Fruit fly (Drosophila melanogaster): ENCODE results near the gene CG12730.
A peak's percentile ranks its signal among the peaks of the same experiment; 100 is the strongest.

CG12730 gene

DNA sequence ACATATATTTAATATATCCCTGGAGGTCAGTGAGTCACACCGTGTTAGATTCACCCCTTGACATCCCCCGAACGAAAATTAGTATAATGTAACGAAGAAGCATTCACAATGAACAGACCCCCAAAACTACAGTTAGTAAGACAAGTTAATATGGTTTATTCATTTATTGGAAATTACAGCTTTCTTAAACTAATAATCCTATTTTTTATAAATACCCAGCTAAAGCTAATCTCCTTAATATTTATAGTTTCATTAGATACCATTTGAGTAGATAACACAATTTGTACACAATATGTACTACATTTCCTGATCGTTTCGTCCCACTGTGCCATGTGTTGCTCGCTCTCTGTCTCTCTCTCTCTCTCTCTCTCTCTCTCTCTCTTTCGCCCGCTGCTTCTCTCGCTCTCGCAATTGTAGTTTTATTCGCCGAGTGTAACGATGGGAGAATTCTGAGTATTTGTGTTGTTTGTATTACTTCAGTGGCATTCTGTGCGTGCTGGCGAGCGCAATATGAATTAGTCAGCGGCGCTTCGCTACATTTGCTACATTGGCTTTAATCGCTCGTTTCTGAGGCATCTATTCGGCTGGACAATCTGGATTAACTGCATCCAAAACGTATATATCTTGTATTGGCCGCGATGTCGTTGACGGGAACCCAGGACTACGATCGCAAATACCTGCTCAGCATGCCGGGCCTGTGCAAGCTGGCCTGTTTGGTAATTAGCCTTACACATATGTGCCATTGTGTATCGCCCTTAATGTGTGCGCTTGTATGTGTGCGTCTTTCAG is 569 bp downstream of the CG12730 start (continued):
- peak; percentile 48 for TF ChIP-seq CoRest (tag; optimal IDR thresholded peaks at IDR 0.05)
- no peak; the same call in 1 of the 2 replicates for TF ChIP-seq Awh (GFP tag; IDR thresholded peaks at IDR 0.05)
- TF ChIP-seq gro (GFP tag; optimal IDR thresholded peaks at IDR 0.05): peak; percentile 20
- TF ChIP-seq CG7987 (GFP tag; optimal IDR thresholded peaks at IDR 0.05): peak; percentile 23
- peak; percentile 42 for TF ChIP-seq CG18619 (GFP tag; optimal IDR thresholded peaks at IDR 0.05)
- TF ChIP-seq dmrt11E (tag; optimal IDR thresholded peaks at IDR 0.05): peak; percentile 17
- no peak for TF ChIP-seq CG2875 (GFP tag; optimal IDR thresholded peaks at IDR 0.05)
- no peak for TF ChIP-seq ken (GFP tag; IDR thresholded peaks at IDR 0.05)
- no peak for TF ChIP-seq shn (GFP tag; optimal IDR thresholded peaks at IDR 0.05)
- no peak for TF ChIP-seq amos (GFP tag; IDR thresholded peaks at IDR 0.05; ENCODE audit: partially characterized antibody)
- TF ChIP-seq Nf-YC (tag; optimal IDR thresholded peaks at IDR 0.05): peak; percentile 52
- TF ChIP-seq tup (GFP tag; optimal IDR thresholded peaks at IDR 0.05): no peak
- 0 out of 3 replicates have a peak, but pooled peaks have one; percentile 24 for TF ChIP-seq Doc3 (GFP tag; IDR thresholded peaks at IDR 0.05; ENCODE audit: partially characterized antibody)
- no peak for TF ChIP-seq CG10321 (GFP tag; IDR thresholded peaks at IDR 0.05)
- no peak for TF ChIP-seq CG7786 (GFP tag; optimal IDR thresholded peaks at IDR 0.05)
- TF ChIP-seq twi (tag; optimal IDR thresholded peaks at IDR 0.05): peak; percentile 48
- TF ChIP-seq CG8359 (GFP tag; optimal IDR thresholded peaks at IDR 0.05; ENCODE audit: borderline replicate concordance): peak; percentile 17
- peak; percentile 16 for TF ChIP-seq CG12744 (GFP tag; optimal IDR thresholded peaks at IDR 0.05)
- no peak for TF ChIP-seq disco-r (GFP tag; optimal IDR thresholded peaks at IDR 0.05)
- TF ChIP-seq CG4424 (GFP tag; optimal IDR thresholded peaks at IDR 0.05): peak; percentile 54
- TF ChIP-seq Ravus (GFP tag; IDR thresholded peaks at IDR 0.05): peak; percentile 47; the same call in 1 of the 2 replicates
- no peak for TF ChIP-seq Mad (GFP tag; optimal IDR thresholded peaks at IDR 0.05)
- peak; percentile 26 for TF ChIP-seq cwo (GFP tag; optimal IDR thresholded peaks at IDR 0.05)
- TF ChIP-seq phol (tag; optimal IDR thresholded peaks at IDR 0.05): peak; percentile 35
- no peak for TF ChIP-seq CG3065 (GFP tag; optimal IDR thresholded peaks at IDR 0.05)
- peak; percentile 53 for TF ChIP-seq zen (tag; optimal IDR thresholded peaks at IDR 0.05)
- TF ChIP-seq Dfd (GFP tag; optimal IDR thresholded peaks at IDR 0.05): no peak
- peak; percentile 86 for TF ChIP-seq CG1832 (GFP tag; optimal IDR thresholded peaks at IDR 0.05)
- peak; percentile 54 for TF ChIP-seq CG15269 (tag; optimal IDR thresholded peaks at IDR 0.05)
- TF ChIP-seq Six4 (GFP tag; optimal IDR thresholded peaks at IDR 0.05): no peak
- no peak for TF ChIP-seq ara (GFP tag; IDR thresholded peaks at IDR 0.05)
- peak; percentile 23; the same call in 1 of the 3 replicates for TF ChIP-seq HLH4C (GFP tag; IDR thresholded peaks at IDR 0.05; ENCODE audit: partially characterized antibody)
- no peak for TF ChIP-seq CG8281 (tag; optimal IDR thresholded peaks at IDR 0.05)
- peak; percentile 39 for TF ChIP-seq odd (GFP tag; optimal IDR thresholded peaks at IDR 0.05)
- no peak for TF ChIP-seq schlank (tag; optimal IDR thresholded peaks at IDR 0.05)
- TF ChIP-seq CG10431 (GFP tag; optimal IDR thresholded peaks at IDR 0.05): peak; percentile 4
- TF ChIP-seq CG9437 (GFP tag; optimal IDR thresholded peaks at IDR 0.05): peak; percentile 65
- peak; percentile 36 for TF ChIP-seq CG8924 (tag; optimal IDR thresholded peaks at IDR 0.05)
- peak; percentile 11 for TF ChIP-seq nmo (GFP tag; optimal IDR thresholded peaks at IDR 0.05)
- TF ChIP-seq kni (GFP tag; optimal IDR thresholded peaks at IDR 0.05): peak; percentile 44
- peak; percentile 33 for TF ChIP-seq CG15514 (GFP tag; optimal IDR thresholded peaks at IDR 0.05)
- TF ChIP-seq Dll (GFP tag; IDR thresholded peaks at IDR 0.05; ENCODE audit: partially characterized antibody): peak; percentile 42; the same call in 1 of the 4 replicates
- TF ChIP-seq CG12659 (GFP tag; optimal IDR thresholded peaks at IDR 0.05): peak; percentile 51
- peak; percentile 29; the same call in 1 of the 2 replicates for TF ChIP-seq HLH3B (GFP tag; IDR thresholded peaks at IDR 0.05)
- peak; percentile 38 for TF ChIP-seq HHEX (GFP tag; optimal IDR thresholded peaks at IDR 0.05)
- no peak for TF ChIP-seq ttk (GFP tag; IDR thresholded peaks at IDR 0.05)
- TF ChIP-seq gsb-n (tag; optimal IDR thresholded peaks at IDR 0.05): peak; percentile 9
- TF ChIP-seq crc (GFP tag; optimal IDR thresholded peaks at IDR 0.05): no peak
